Worm (Caenorhabditis elegans): ENCODE data around the gene dpy-20.

DNA sequence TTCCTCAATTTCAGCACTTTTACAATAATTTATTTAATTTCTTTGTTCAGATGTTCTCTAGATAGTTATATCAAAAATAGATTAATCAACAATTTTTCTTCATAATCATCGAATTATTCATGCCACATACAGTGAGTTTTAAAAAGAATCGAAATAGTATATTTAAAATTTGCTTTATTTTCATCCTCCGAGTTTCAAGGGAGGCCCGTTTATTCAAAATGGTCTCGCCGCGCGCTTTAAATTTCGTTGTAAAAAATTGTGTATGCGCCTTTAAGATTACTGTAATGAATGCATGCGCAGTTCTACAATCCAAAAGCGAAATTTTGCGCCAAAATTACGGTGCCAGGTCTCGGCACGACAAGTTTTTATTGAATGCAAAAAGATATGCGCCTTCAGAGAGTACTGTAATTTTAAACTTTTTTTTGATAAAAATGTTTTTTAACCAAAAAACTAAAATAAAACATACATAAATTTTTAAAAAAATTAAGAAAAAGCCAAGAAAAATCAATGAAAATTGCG, 40.8 kb downstream of the dpy-20 start, which contains the start of gene ZK792.1:
- no peak for TF ChIP-seq unc-62 (GFP tag; optimal IDR thresholded peaks at IDR 0.05)
- TF ChIP-seq tbx-8 (GFP tag; optimal IDR thresholded peaks at IDR 0.05): no peak
- no peak for TF ChIP-seq sptf-1 (tag; optimal IDR thresholded peaks at IDR 0.05)
- TF ChIP-seq lsy-2 (tag; optimal IDR thresholded peaks at IDR 0.05): no peak
- TF ChIP-seq snpc-4 (tag; optimal IDR thresholded peaks at IDR 0.05): no peak
- TF ChIP-seq ces-1 (GFP tag; optimal IDR thresholded peaks at IDR 0.05): no peak
- no peak for TF ChIP-seq ztf-11 (tag; optimal IDR thresholded peaks at IDR 0.05)
- no peak for TF ChIP-seq nhr-12 (tag; optimal IDR thresholded peaks at IDR 0.05)
- no peak for TF ChIP-seq lin-13 (tag; optimal IDR thresholded peaks at IDR 0.05)
- TF ChIP-seq elt-3 (tag; optimal IDR thresholded peaks at IDR 0.05): no peak
- TF ChIP-seq unc-120 (tag; optimal IDR thresholded peaks at IDR 0.05; ENCODE audit: poor library complexity, severe bottlenecking): no peak
- TF ChIP-seq drap-1 (GFP tag; optimal IDR thresholded peaks at IDR 0.05): no peak
